Worm (Caenorhabditis elegans): ENCODE results near the gene Y40H7A.11.

The Y40H7A.11 gene

ce11 chrIV:15235856-15236255 lies 15.7 kb upstream of the Y40H7A.11 start, which contains the start of gene lgc-52:
Gene lgc-52, plus strand, starts transcription at chrIV:15236123.
- no peak for TF ChIP-seq mls-2 (tag; optimal IDR thresholded peaks at IDR 0.05)
- TF ChIP-seq ces-1 (GFP tag; optimal IDR thresholded peaks at IDR 0.05) = peak; percentile 62

ce11 chrIV:15234943-15235605 lies 14.9 kb upstream of the Y40H7A.11 start, which contains the start of gene pkd-2:
Gene pkd-2, minus strand, starts transcription at chrIV:15234993.
- no peak for TF ChIP-seq ces-1 (GFP tag; optimal IDR thresholded peaks at IDR 0.05)
- no peak for TF ChIP-seq bed-3 (GFP tag; optimal IDR thresholded peaks at IDR 0.05)
- TF ChIP-seq sem-2 (GFP tag; optimal IDR thresholded peaks at IDR 0.05) = no peak
- TF ChIP-seq ceh-83 (GFP tag; optimal IDR thresholded peaks at IDR 0.05) = no peak
- no peak for TF ChIP-seq unc-39 (tag; optimal IDR thresholded peaks at IDR 0.05)
- no peak for TF ChIP-seq snpc-4 (tag; optimal IDR thresholded peaks at IDR 0.05)
- TF ChIP-seq nhr-2 (tag; optimal IDR thresholded peaks at IDR 0.05) = no peak
- no peak for TF ChIP-seq mep-1 (tag; optimal IDR thresholded peaks at IDR 0.05)
- TF ChIP-seq elt-3 (tag; optimal IDR thresholded peaks at IDR 0.05) = no peak
- TF ChIP-seq mls-2 (tag; optimal IDR thresholded peaks at IDR 0.05) = no peak
- no peak for TF ChIP-seq tbx-8 (GFP tag; optimal IDR thresholded peaks at IDR 0.05)
- no peak for TF ChIP-seq nhr-76 (tag; optimal IDR thresholded peaks at IDR 0.05)
- no peak for TF ChIP-seq lsy-2 (tag; optimal IDR thresholded peaks at IDR 0.05)

- TF ChIP-seq blmp-1 (tag; optimal IDR thresholded peaks at IDR 0.05) (no peak), mep-1 (tag; optimal IDR thresholded peaks at IDR 0.05) (no peak), zip-8 (tag; optimal IDR thresholded peaks at IDR 0.05) (peak; percentile 29), ztf-11 (tag; optimal IDR thresholded peaks at IDR 0.05) (no peak)
Observed at ce11 chrIV:15234272-15234671, 14.1 kb upstream of the Y40H7A.11 start.

- TF ChIP-seq ceh-39 (tag; optimal IDR thresholded peaks at IDR 0.05) (no peak), mep-1 (tag; optimal IDR thresholded peaks at IDR 0.05) (no peak), zip-8 (tag; optimal IDR thresholded peaks at IDR 0.05) (no peak), unc-120 (tag; optimal IDR thresholded peaks at IDR 0.05; ENCODE audit: poor library complexity, severe bottlenecking) (no peak), ceh-43 (GFP tag; optimal IDR thresholded peaks at IDR 0.05) (no peak), nhr-76 (tag; optimal IDR thresholded peaks at IDR 0.05) (no peak), cnd-1 (tag; optimal IDR thresholded peaks at IDR 0.05) (no peak), M03D4.4 (tag; optimal IDR thresholded peaks at IDR 0.05) (no peak), elt-3 (tag; optimal IDR thresholded peaks at IDR 0.05) (no peak), unc-39 (tag; optimal IDR thresholded peaks at IDR 0.05) (no peak), ces-1 (GFP tag; optimal IDR thresholded peaks at IDR 0.05) (no peak), ztf-11 (tag; optimal IDR thresholded peaks at IDR 0.05) (no peak), drap-1 (GFP tag; optimal IDR thresholded peaks at IDR 0.05) (no peak), nhr-12 (tag; optimal IDR thresholded peaks at IDR 0.05) (no peak), mls-2 (tag; optimal IDR thresholded peaks at IDR 0.05) (no peak), lin-13 (tag; optimal IDR thresholded peaks at IDR 0.05) (no peak), elt-1 (tag; optimal IDR thresholded peaks at IDR 0.05; ENCODE audit: borderline replicate concordance, insufficient read depth) (no peak)
Observed at ce11 chrIV:15215470-15215869, 4.7 kb downstream of the Y40H7A.11 start, which contains the start of gene Y40H7A.10. Gene Y40H7A.10, minus strand, starts transcription at chrIV:15215597.

- TF ChIP-seq M03D4.4 (tag; optimal IDR thresholded peaks at IDR 0.05) = no peak
- no peak for TF ChIP-seq lin-13 (tag; optimal IDR thresholded peaks at IDR 0.05)
- TF ChIP-seq nhr-12 (tag; optimal IDR thresholded peaks at IDR 0.05) = no peak
- TF ChIP-seq hlh-1 (tag; optimal IDR thresholded peaks at IDR 0.05) = no peak
- TF ChIP-seq blmp-1 (tag; optimal IDR thresholded peaks at IDR 0.05) = no peak
- no peak for TF ChIP-seq lsy-2 (tag; optimal IDR thresholded peaks at IDR 0.05)
- no peak for TF ChIP-seq ces-1 (GFP tag; optimal IDR thresholded peaks at IDR 0.05)
- no peak for TF ChIP-seq ceh-83 (GFP tag; optimal IDR thresholded peaks at IDR 0.05)
- TF ChIP-seq ztf-11 (tag; optimal IDR thresholded peaks at IDR 0.05) = no peak
- no peak for TF ChIP-seq lin-32 (GFP tag; optimal IDR thresholded peaks at IDR 0.05)
- no peak for TF ChIP-seq mls-2 (tag; optimal IDR thresholded peaks at IDR 0.05)
- TF ChIP-seq sem-2 (GFP tag; optimal IDR thresholded peaks at IDR 0.05) = no peak
- no peak for TF ChIP-seq zip-8 (tag; optimal IDR thresholded peaks at IDR 0.05)
- TF ChIP-seq ham-2 (GFP tag; optimal IDR thresholded peaks at IDR 0.05) = no peak
- TF ChIP-seq pha-4 (tag; optimal IDR thresholded peaks at IDR 0.05) = no peak
- no peak for TF ChIP-seq flh-1 (GFP tag; optimal IDR thresholded peaks at IDR 0.05)
- TF ChIP-seq nhr-2 (tag; optimal IDR thresholded peaks at IDR 0.05) = no peak
Observed at ce11 chrIV:15214694-15215093, 5.5 kb downstream of the Y40H7A.11 start.
